Worm (Caenorhabditis elegans): ENCODE measurements around the gene dhs-27.

The dhs-27 gene

ce11 chrX:3416063-3416462, 1.6 kb upstream of the dhs-27 start:
- TF ChIP-seq sptf-1 (tag; optimal IDR thresholded peaks at IDR 0.05) (no peak), ceh-83 (GFP tag; optimal IDR thresholded peaks at IDR 0.05) (no peak), tbx-8 (GFP tag; optimal IDR thresholded peaks at IDR 0.05) (no peak), unc-39 (tag; optimal IDR thresholded peaks at IDR 0.05) (no peak), unc-120 (tag; optimal IDR thresholded peaks at IDR 0.05; ENCODE audit: poor library complexity, severe bottlenecking) (no peak), ztf-11 (tag; optimal IDR thresholded peaks at IDR 0.05) (no peak), ceh-39 (tag; optimal IDR thresholded peaks at IDR 0.05) (no peak), ces-1 (GFP tag; optimal IDR thresholded peaks at IDR 0.05) (no peak), nhr-12 (tag; optimal IDR thresholded peaks at IDR 0.05) (no peak), ham-2 (GFP tag; optimal IDR thresholded peaks at IDR 0.05) (no peak), bed-3 (GFP tag; optimal IDR thresholded peaks at IDR 0.05) (no peak)

ce11 chrX:3411565-3412022, 2.9 kb downstream of the dhs-27 start, which contains the start of gene unc-78:
TSS of gene unc-78 (minus strand) at chrX:3411615.
- TF ChIP-seq unc-39 (tag; optimal IDR thresholded peaks at IDR 0.05) (no peak), lsy-2 (tag; optimal IDR thresholded peaks at IDR 0.05) (no peak), hlh-1 (tag; optimal IDR thresholded peaks at IDR 0.05) (peak; percentile 9)

- TF ChIP-seq zip-8 (tag; optimal IDR thresholded peaks at IDR 0.05) (no peak), nhr-12 (tag; optimal IDR thresholded peaks at IDR 0.05) (no peak), nhr-76 (tag; optimal IDR thresholded peaks at IDR 0.05) (no peak), ham-2 (GFP tag; optimal IDR thresholded peaks at IDR 0.05) (no peak), unc-62 (GFP tag; optimal IDR thresholded peaks at IDR 0.05) (no peak), elt-1 (tag; optimal IDR thresholded peaks at IDR 0.05; ENCODE audit: borderline replicate concordance, insufficient read depth) (no peak), elt-3 (tag; optimal IDR thresholded peaks at IDR 0.05) (no peak), lsy-2 (tag; optimal IDR thresholded peaks at IDR 0.05) (no peak), unc-120 (tag; optimal IDR thresholded peaks at IDR 0.05; ENCODE audit: poor library complexity, severe bottlenecking) (no peak), nhr-28 (tag; optimal IDR thresholded peaks at IDR 0.05) (no peak), nhr-2 (tag; optimal IDR thresholded peaks at IDR 0.05) (no peak), ceh-39 (tag; optimal IDR thresholded peaks at IDR 0.05) (no peak), tbx-8 (GFP tag; optimal IDR thresholded peaks at IDR 0.05) (no peak), lin-32 (GFP tag; optimal IDR thresholded peaks at IDR 0.05) (no peak), ztf-11 (tag; optimal IDR thresholded peaks at IDR 0.05) (no peak)
These were observed 5.7 kb downstream of the dhs-27 start for ce11 chrX:3408717-3409303.

ce11 chrX:3403195-3403594, 11.3 kb downstream of the dhs-27 start, which contains the start of gene vit-5:
TSS of gene vit-5 (plus strand) at chrX:3403471.
- TF ChIP-seq nhr-12 (tag; optimal IDR thresholded peaks at IDR 0.05): no peak
- TF ChIP-seq lsy-2 (tag; optimal IDR thresholded peaks at IDR 0.05): no peak
- TF ChIP-seq elt-1 (tag; optimal IDR thresholded peaks at IDR 0.05; ENCODE audit: borderline replicate concordance, insufficient read depth): no peak
- TF ChIP-seq zip-8 (tag; optimal IDR thresholded peaks at IDR 0.05): no peak

DNA sequence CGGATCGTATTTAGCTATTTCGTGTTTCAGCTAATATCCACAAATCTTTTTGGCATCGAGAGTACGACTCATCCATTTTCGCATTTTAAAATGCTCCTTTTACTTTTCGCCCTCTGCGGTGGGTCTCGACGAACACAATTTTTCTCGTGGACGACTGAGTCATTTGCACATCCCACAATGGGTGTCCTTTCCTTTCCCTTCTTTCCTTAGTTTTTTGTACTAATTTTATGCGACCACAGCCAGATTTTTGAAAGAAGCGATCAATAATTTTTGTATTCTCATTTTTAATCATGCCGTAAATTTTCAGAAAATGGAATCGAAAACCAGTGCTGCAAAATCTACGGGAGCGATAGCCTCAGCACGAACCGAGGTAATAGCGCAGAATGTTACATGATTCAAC, 12.8 kb downstream of the dhs-27 start, which contains the start of gene C04F6.9:
C04F6.9 (plus strand) TSS at position 301 of the 400 bp plus-strand sequence.
- TF ChIP-seq elt-3 (tag; optimal IDR thresholded peaks at IDR 0.05) (no peak), nhr-237 (tag; optimal IDR thresholded peaks at IDR 0.05) (no peak), zip-8 (tag; optimal IDR thresholded peaks at IDR 0.05) (no peak), mls-2 (tag; optimal IDR thresholded peaks at IDR 0.05) (no peak), ztf-11 (tag; optimal IDR thresholded peaks at IDR 0.05) (no peak), ham-2 (GFP tag; optimal IDR thresholded peaks at IDR 0.05) (no peak), M03D4.4 (tag; optimal IDR thresholded peaks at IDR 0.05) (no peak), lsy-2 (tag; optimal IDR thresholded peaks at IDR 0.05) (no peak), ceh-39 (tag; optimal IDR thresholded peaks at IDR 0.05) (no peak)

- no peak for TF ChIP-seq elt-3 (tag; optimal IDR thresholded peaks at IDR 0.05)
- TF ChIP-seq mep-1 (tag; optimal IDR thresholded peaks at IDR 0.05): no peak
- TF ChIP-seq snpc-4 (tag; optimal IDR thresholded peaks at IDR 0.05): no peak
- no peak for TF ChIP-seq bed-3 (GFP tag; optimal IDR thresholded peaks at IDR 0.05)
- TF ChIP-seq nhr-2 (tag; optimal IDR thresholded peaks at IDR 0.05): peak; percentile 86
- TF ChIP-seq zip-8 (tag; optimal IDR thresholded peaks at IDR 0.05): no peak
- no peak for TF ChIP-seq mls-2 (tag; optimal IDR thresholded peaks at IDR 0.05)
- TF ChIP-seq elt-1 (tag; optimal IDR thresholded peaks at IDR 0.05; ENCODE audit: borderline replicate concordance, insufficient read depth): peak; percentile 76
These were observed 14.1 kb downstream of the dhs-27 start for ce11 chrX:3400387-3400786.

Data from whole organism, mixed stage, embryonic.